Worm (Caenorhabditis elegans): ENCODE data around the gene F11C1.9.

The F11C1.9 gene

DNA sequence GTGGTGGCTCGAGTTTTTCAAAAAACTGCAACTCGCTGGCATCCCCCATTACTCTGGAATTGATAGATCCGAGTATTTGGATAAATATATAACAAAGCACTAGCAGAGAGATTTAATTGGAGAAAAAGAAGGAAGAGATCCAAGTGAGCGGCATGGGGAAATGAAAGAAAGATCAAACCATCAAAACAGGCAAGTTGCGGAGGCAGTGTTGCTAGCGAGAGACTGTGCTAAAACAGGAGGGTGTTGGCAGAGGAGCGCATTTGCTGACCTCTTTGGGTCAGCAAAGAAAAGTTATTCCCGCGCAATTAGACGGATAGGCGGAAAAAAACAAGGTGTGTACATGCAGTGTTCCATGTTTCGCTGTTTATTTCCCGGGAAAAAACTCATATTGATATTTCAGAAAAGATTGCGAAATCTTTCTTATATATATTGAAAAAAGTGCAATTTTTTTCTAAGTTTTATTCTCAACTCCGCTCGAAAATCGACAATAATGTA is 1.7 kb downstream of the F11C1.9 start, which contains the start of gene ppk-3:
Gene ppk-3 (minus strand): TSS at position 51 of the 495 bp plus-strand sequence.
- TF ChIP-seq elt-1 (tag; optimal IDR thresholded peaks at IDR 0.05) (no peak), mab-5 (tag; optimal IDR thresholded peaks at IDR 0.05) (peak; percentile 51), nhr-25 (tag; optimal IDR thresholded peaks at IDR 0.05) (no peak), nhr-129 (tag; optimal IDR thresholded peaks at IDR 0.05) (peak; percentile 91), F13H6.1 (tag; optimal IDR thresholded peaks at IDR 0.05) (peak; percentile 73), snpc-4 (tag; optimal IDR thresholded peaks at IDR 0.05) (peak; percentile 17), ceh-16 (tag; optimal IDR thresholded peaks at IDR 0.05) (no peak), nhr-6 (tag; optimal IDR thresholded peaks at IDR 0.05) (peak; percentile 84), sma-9 (GFP tag; optimal IDR thresholded peaks at IDR 0.05) (peak; percentile 84), sma-9 (tag; optimal IDR thresholded peaks at IDR 0.05) (no peak), lin-13 (GFP tag; optimal IDR thresholded peaks at IDR 0.05) (peak; percentile 84), C34F6.9 (tag; optimal IDR thresholded peaks at IDR 0.05) (peak; percentile 89), sma-3 (GFP tag; optimal IDR thresholded peaks at IDR 0.05) (peak; percentile 75), dmd-4 (tag; optimal IDR thresholded peaks at IDR 0.05) (no peak), skn-1 (tag; optimal IDR thresholded peaks at IDR 0.05) (no peak), gmeb-1 (tag; optimal IDR thresholded peaks at IDR 0.05) (peak; percentile 76), lsy-2 (tag; optimal IDR thresholded peaks at IDR 0.05) (peak; percentile 12 to 84), unc-62 (GFP tag; optimal IDR thresholded peaks at IDR 0.05) (no peak), R02D3.7 (tag; optimal IDR thresholded peaks at IDR 0.05) (no peak), nhr-237 (tag; optimal IDR thresholded peaks at IDR 0.05) (no peak), ZK546.5 (tag; optimal IDR thresholded peaks at IDR 0.05) (no peak), ceh-82 (tag; optimal IDR thresholded peaks at IDR 0.05) (no peak), egl-27 (tag; optimal IDR thresholded peaks at IDR 0.05) (peak; percentile 53), unc-39 (tag; optimal IDR thresholded peaks at IDR 0.05) (no peak), mbf-1 (tag; optimal IDR thresholded peaks at IDR 0.05) (no peak), nhr-11 (tag; optimal IDR thresholded peaks at IDR 0.05) (no peak), fos-1 (tag; optimal IDR thresholded peaks at IDR 0.05) (peak; percentile 63), alr-1 (tag; optimal IDR thresholded peaks at IDR 0.05) (no peak), ama-1 (optimal IDR thresholded peaks at IDR 0.05) (no peak), aly-2 (tag; optimal IDR thresholded peaks at IDR 0.05) (no peak), ztf-1 (GFP tag; conservative IDR thresholded peaks at IDR 0.05) (no peak), sem-4 (tag; optimal IDR thresholded peaks at IDR 0.05) (peak; percentile 85), nhr-23 (tag; optimal IDR thresholded peaks at IDR 0.05) (no peak), lin-11 (tag; optimal IDR thresholded peaks at IDR 0.05) (peak; percentile 73), elt-3 (tag; optimal IDR thresholded peaks at IDR 0.05) (no peak), nhr-21 (tag; optimal IDR thresholded peaks at IDR 0.05) (peak; percentile 81), ztf-11 (tag; optimal IDR thresholded peaks at IDR 0.05) (no peak), blmp-1 (tag; optimal IDR thresholded peaks at IDR 0.05; ENCODE audit: insufficient read depth) (peak; percentile 34), zag-1 (tag; optimal IDR thresholded peaks at IDR 0.05) (peak; percentile 10), ztf-4 (tag; optimal IDR thresholded peaks at IDR 0.05) (peak; percentile 39), Y55F3AM.14 (GFP tag; optimal IDR thresholded peaks at IDR 0.05) (peak; percentile 10), unc-55 (GFP tag; optimal IDR thresholded peaks at IDR 0.05) (peak; percentile 71), peb-1 (tag; optimal IDR thresholded peaks at IDR 0.05) (no peak), nhr-77 (tag; optimal IDR thresholded peaks at IDR 0.05) (no peak), crh-2 (tag; optimal IDR thresholded peaks at IDR 0.05) (peak; percentile 80), mdl-1 (tag; optimal IDR thresholded peaks at IDR 0.05) (peak in 1 of 2 experiments; percentile 16), nhr-12 (tag; optimal IDR thresholded peaks at IDR 0.05) (no peak), nhr-10 (tag; optimal IDR thresholded peaks at IDR 0.05) (no peak), lin-39 (tag; optimal IDR thresholded peaks at IDR 0.05) (no peak)

All from whole organism, L2 larva.